Fruit fly (Drosophila melanogaster) Kc167 (cell line): ENCODE measurements around the gene CG13306.

Experiments used
- Myc ChIP-seq: fragments of >200 bp; optimal IDR thresholded peaks from 2 replicates; lab custom pipeline; 2017; ENCODE audit warnings: missing external identifiers
- Sin3A ChIP-seq: fragments of >200 bp; optimal IDR thresholded peaks from 2 replicates; lab custom pipeline; 2018; ENCODE audit warnings: missing external identifiers
- h ChIP-seq: fragments of >200 bp; optimal IDR thresholded peaks from 3 replicates; lab custom pipeline; 2018; ENCODE audit warnings: missing external identifiers
- insv ChIP-seq: fragments of >200 bp; optimal IDR thresholded peaks from 3 replicates; lab custom pipeline; 2018; ENCODE audit warnings: missing external identifiers
- psq ChIP-seq: fragments of >200 bp; optimal IDR thresholded peaks from 2 replicates; lab custom pipeline; 2017; ENCODE audit warnings: missing external identifiers

- TF ChIP-seq insv (lab: Kevin White, UChicago) = no peak
- no peak for TF ChIP-seq Sin3A (lab: Kevin White, UChicago)
- TF ChIP-seq Myc (lab: Kevin White, UChicago) = no peak
- no peak for TF ChIP-seq psq (lab: Kevin White, UChicago)
- TF ChIP-seq h (lab: Kevin White, UChicago) = no peak
Measured at dm6 chr3L:8704713-8705412, 44.7 kb downstream of the CG13306 start.
